Fruit fly (Drosophila melanogaster): ENCODE measurements around the gene gukh.

The gukh gene

DNA sequence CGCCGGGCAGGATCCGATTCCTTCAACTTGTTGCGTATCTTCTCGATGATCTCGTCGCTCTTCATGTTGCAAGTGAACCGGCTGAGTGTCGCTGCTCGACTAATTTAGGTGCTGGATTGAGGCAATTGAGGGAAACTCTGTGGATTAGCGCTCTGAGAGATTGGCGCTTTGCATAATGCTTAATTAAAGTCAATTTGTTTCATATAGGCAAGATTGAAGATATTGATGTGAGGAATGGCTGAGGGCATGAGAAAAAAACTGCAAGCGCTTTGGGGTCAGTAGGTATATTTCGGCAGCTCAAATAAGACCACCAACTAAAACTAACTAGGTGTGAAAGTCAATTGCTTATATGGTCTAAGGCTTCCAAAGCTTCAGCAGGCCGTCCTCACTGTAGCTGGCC lies 5.1 kb upstream of the gukh start, which contains the start of gene euc:
Gene euc (minus strand): TSS at position 101 of the 400 bp plus-strand sequence.
- TF ChIP-seq CG6163 (GFP tag; IDR thresholded peaks at IDR 0.05): no peak
- TF ChIP-seq CG6276 (GFP tag; optimal IDR thresholded peaks at IDR 0.05): no peak
- TF ChIP-seq CG7368 (GFP tag; optimal IDR thresholded peaks at IDR 0.05): no peak
- TF ChIP-seq Eip78C (GFP tag): no peak
- TF ChIP-seq CG3919 (GFP tag; optimal IDR thresholded peaks at IDR 0.05): no peak
- no peak for TF ChIP-seq CG16779 (tag; optimal IDR thresholded peaks at IDR 0.05)
- TF ChIP-seq Smox (GFP tag; optimal IDR thresholded peaks at IDR 0.05): no peak
- TF ChIP-seq Ets96B (tag; optimal IDR thresholded peaks at IDR 0.05): no peak
- no peak for TF ChIP-seq Blimp-1 (GFP tag; optimal IDR thresholded peaks at IDR 0.05)
- TF ChIP-seq dac (GFP tag; optimal IDR thresholded peaks at IDR 0.05): no peak
- no peak for TF ChIP-seq CG3032 (tag; optimal IDR thresholded peaks at IDR 0.05)
- no peak for TF ChIP-seq CG8632 (GFP tag; optimal IDR thresholded peaks at IDR 0.05)
- TF ChIP-seq vri (GFP tag; optimal IDR thresholded peaks at IDR 0.05): no peak

DNA sequence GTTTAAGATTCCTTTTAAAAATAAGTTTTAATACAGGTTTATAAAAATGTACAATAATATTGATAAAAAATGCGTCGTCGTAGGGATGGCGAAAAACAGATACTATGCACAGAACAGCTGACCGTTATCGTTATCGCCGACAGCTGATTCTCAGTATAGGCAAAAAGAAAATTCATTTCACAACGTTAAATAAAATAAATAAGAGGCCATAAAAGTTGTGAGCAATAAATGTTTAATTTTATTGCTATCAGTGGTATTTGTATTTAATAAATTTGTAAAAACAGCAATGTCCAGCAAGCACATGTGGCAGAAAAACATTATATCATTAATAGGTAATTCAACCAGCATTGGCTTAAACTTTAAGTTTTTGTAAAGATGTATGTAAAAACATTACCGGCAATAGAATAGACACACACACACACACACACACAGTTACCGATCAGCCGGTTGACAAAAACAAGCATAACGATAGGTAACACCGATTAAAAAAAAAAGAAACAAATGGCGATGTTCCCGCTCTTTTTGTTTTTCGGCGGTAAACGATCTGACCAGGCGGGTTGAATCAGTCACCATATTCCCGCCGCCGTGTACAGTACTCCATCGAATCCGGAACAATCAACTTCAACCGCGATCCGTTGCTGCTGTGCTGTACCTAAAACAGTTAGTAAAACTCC lies 2.8 kb upstream of the gukh start, which contains the start of the genes dnk and Smu1:
Gene dnk (plus strand): TSS at position 133 of the 674 bp plus-strand sequence.
Gene Smu1 (minus strand): TSS at position 462 of the 674 bp plus-strand sequence.
- no peak for TF ChIP-seq fkh (GFP tag; optimal IDR thresholded peaks at IDR 0.05)
- peak; percentile 23 for TF ChIP-seq Met (GFP tag; optimal IDR thresholded peaks at IDR 0.05)
- TF ChIP-seq svp (GFP tag): peak; percentile 32
- no peak for TF ChIP-seq CG34406 (GFP tag; optimal IDR thresholded peaks at IDR 0.05)
- TF ChIP-seq CG32006 (GFP tag; optimal IDR thresholded peaks at IDR 0.05): no peak
- TF ChIP-seq CG11294 (GFP tag; IDR thresholded peaks at IDR 0.05): no peak
- TF ChIP-seq CG16779 (tag; optimal IDR thresholded peaks at IDR 0.05): peak; percentile 34
- TF ChIP-seq fd59A (GFP tag; optimal IDR thresholded peaks at IDR 0.05): no peak
- TF ChIP-seq salr (GFP tag; optimal IDR thresholded peaks at IDR 0.05): no peak
- TF ChIP-seq CG8119 (GFP tag; IDR thresholded peaks at IDR 0.05): peak; percentile 48; the same call in 1 of the 3 replicates
- no peak for TF ChIP-seq esn (GFP tag; optimal IDR thresholded peaks at IDR 0.05)
- no peak for TF ChIP-seq CG31627 (GFP tag; optimal IDR thresholded peaks at IDR 0.05)
- TF ChIP-seq Eip78C (GFP tag): no peak
- no peak for TF ChIP-seq CG3919 (GFP tag; optimal IDR thresholded peaks at IDR 0.05)
- TF ChIP-seq CG8632 (GFP tag; optimal IDR thresholded peaks at IDR 0.05): no peak
- peak; percentile 28 for TF ChIP-seq Sox14 (GFP tag; optimal IDR thresholded peaks at IDR 0.05)
- TF ChIP-seq CG9139 (GFP tag; optimal IDR thresholded peaks at IDR 0.05): peak; percentile 30
- 0 out of 2 replicates have a peak, but pooled peaks have one; percentile 29 for TF ChIP-seq CG15336 (GFP tag; IDR thresholded peaks at IDR 0.05)
- TF ChIP-seq CG6792 (GFP tag; optimal IDR thresholded peaks at IDR 0.05): no peak
- peak; percentile 63 for TF ChIP-seq CG6276 (GFP tag; optimal IDR thresholded peaks at IDR 0.05)
- TF ChIP-seq Blimp-1 (GFP tag; optimal IDR thresholded peaks at IDR 0.05): no peak
- no peak for TF ChIP-seq Eip93F (GFP tag; optimal IDR thresholded peaks at IDR 0.05)
- no peak for TF ChIP-seq CG4318 (GFP tag; optimal IDR thresholded peaks at IDR 0.05)
- TF ChIP-seq topi (GFP tag; optimal IDR thresholded peaks at IDR 0.05): no peak
- TF ChIP-seq CG6854 (GFP tag; optimal IDR thresholded peaks at IDR 0.05): no peak
- TF ChIP-seq CG10631 (GFP tag; optimal IDR thresholded peaks at IDR 0.05): no peak
- TF ChIP-seq Ets96B (tag; optimal IDR thresholded peaks at IDR 0.05): no peak
- no peak; the same call in none of the 3 replicates for TF ChIP-seq eg (GFP tag; IDR thresholded peaks at IDR 0.05)
- no peak for TF ChIP-seq CG11902 (GFP tag; optimal IDR thresholded peaks at IDR 0.05)
- no peak for TF ChIP-seq dac (GFP tag; optimal IDR thresholded peaks at IDR 0.05)
- TF ChIP-seq Ets21C (GFP tag; optimal IDR thresholded peaks at IDR 0.05): no peak
- peak; percentile 5 for TF ChIP-seq Hr4 (GFP tag; optimal IDR thresholded peaks at IDR 0.05)
- TF ChIP-seq Gug (GFP tag; IDR thresholded peaks at IDR 0.05): no peak
- no peak for TF ChIP-seq CG10669 (GFP tag; optimal IDR thresholded peaks at IDR 0.05)
- no peak for TF ChIP-seq Eip75B (GFP tag; optimal IDR thresholded peaks at IDR 0.05)
- TF ChIP-seq acj6 (GFP tag; optimal IDR thresholded peaks at IDR 0.05): no peak
- no peak for TF ChIP-seq pdm3 (GFP tag; optimal IDR thresholded peaks at IDR 0.05)
- peak; percentile 65; the same call in 2 of the 3 replicates for TF ChIP-seq CG6163 (GFP tag; IDR thresholded peaks at IDR 0.05)
- no peak for TF ChIP-seq CG8319 (GFP tag; optimal IDR thresholded peaks at IDR 0.05)
- TF ChIP-seq Smox (GFP tag; optimal IDR thresholded peaks at IDR 0.05): peak; percentile 16
- TF ChIP-seq vri (GFP tag; optimal IDR thresholded peaks at IDR 0.05): no peak

All from whole organism, prepupa.